Worm (Caenorhabditis elegans): ENCODE measurements around the gene dgn-3.

DNA sequence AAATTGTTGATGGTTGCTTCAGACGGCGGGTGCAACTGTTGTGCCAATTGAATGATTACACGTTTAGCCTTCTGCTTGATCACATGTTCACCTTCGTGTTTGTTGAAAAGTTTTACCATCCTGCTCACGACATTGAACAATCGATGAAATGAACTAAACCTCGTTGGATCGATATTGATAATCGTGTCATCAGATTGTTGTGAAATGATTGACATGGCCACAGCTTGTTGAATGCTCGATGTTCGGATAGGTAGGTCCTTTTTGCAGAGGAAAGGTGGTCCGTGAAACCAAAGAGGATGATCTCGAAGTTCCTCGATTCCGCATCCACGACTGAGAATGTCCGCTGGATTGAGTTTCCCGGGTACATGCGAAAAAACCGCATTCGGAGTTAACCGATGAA lies 40.0 kb downstream of the dgn-3 start:
- TF ChIP-seq ZK546.5 (tag; optimal IDR thresholded peaks at IDR 0.05) (no peak), ceh-82 (tag; optimal IDR thresholded peaks at IDR 0.05) (no peak), tbx-2 (tag; optimal IDR thresholded peaks at IDR 0.05) (no peak), unc-39 (tag; optimal IDR thresholded peaks at IDR 0.05) (no peak), ceh-16 (tag; optimal IDR thresholded peaks at IDR 0.05) (no peak), daf-12 (tag; optimal IDR thresholded peaks at IDR 0.05) (no peak), lin-39 (tag; optimal IDR thresholded peaks at IDR 0.05) (no peak), elt-3 (tag; optimal IDR thresholded peaks at IDR 0.05) (no peak)
